Worm (Caenorhabditis elegans) whole organism, young adult: ENCODE results near the gene plpr-1.

Experiments used
- ama-1 ChIP-seq, 3 experiments: fragments of 150-350 bp in 1 of 3; sonication (generic microtip) in 2 of 3; optimal IDR thresholded peaks; 2 replicates each; lab custom pipeline; 2014 to 2018; ENCODE audit warnings: missing biosample characterization in 2 of 3, missing genetic modification characterization in 2 of 3, missing genetic modification reagents in 2 of 3
- efl-1 ChIP-seq: fragments of 150-350 bp; optimal IDR thresholded peaks from 2 replicates; lab custom pipeline; 2014; ENCODE audit warnings: missing biosample characterization, missing genetic modification reagents, missing genetic modification characterization
- nfya-2 ChIP-seq: fragments of 200-800 bp; sonication (Bioruptor generic); IDR thresholded peaks from 2 replicates; pipeline ENCODE4 v1.3.6; 2022; ENCODE audit warnings: missing genetic modification reagents, missing genetic modification characterization, missing compliant biosample characterization
- tbx-9 ChIP-seq: sonication (generic microtip); optimal IDR thresholded peaks from 2 replicates; lab custom pipeline; 2016; ENCODE audit warnings: borderline replicate concordance, missing genetic modification characterization, inconsistent platforms, missing compliant biosample characterization

- TF ChIP-seq ama-1 (optimal IDR thresholded peaks at IDR 0.05; lab: Kevin White, UChicago) (no peak), ama-1 (GFP tag; optimal IDR thresholded peaks at IDR 0.05; lab: Kevin White, UChicago) (no peak), efl-1 (GFP tag; lab: Kevin White, UChicago) (no peak), nfya-2 (GFP tag; lab: Robert Waterston, UW) (no peak), tbx-9 (no peak)
These were observed 16.3 kb upstream of the plpr-1 start for ce11 chrII:11205783-11206182.
